Worm (Caenorhabditis elegans) whole organism, young adult: ENCODE data around the gene ZK813.5.

ENCODE experiments used
- B0261.1 ChIP-seq: sonication (generic microtip); optimal IDR thresholded peaks from 2 replicates; lab custom pipeline; 2016; ENCODE audit warnings: mild to moderate bottlenecking, missing genetic modification characterization, moderate library complexity, missing compliant biosample characterization
- C17E4.6 ChIP-seq: fragments of 200-800 bp; sonication (Bioruptor generic); IDR thresholded peaks from 2 replicates; pipeline ENCODE4 v1.3.6; 2022; ENCODE audit warnings: missing genetic modification reagents, missing genetic modification characterization, missing compliant biosample characterization
- F52B5.7 ChIP-seq: sonication (generic microtip); optimal IDR thresholded peaks from 2 replicates; lab custom pipeline; 2016; ENCODE audit warnings: mild to moderate bottlenecking, missing genetic modification characterization, missing compliant biosample characterization
- K11D2.4 ChIP-seq: fragments of 200-800 bp; sonication (Bioruptor generic); IDR thresholded peaks from 2 replicates; pipeline ENCODE4 v1.3.6; 2022; ENCODE audit warnings: missing genetic modification reagents, missing genetic modification characterization, missing compliant biosample characterization
- cebp-1 ChIP-seq, 2 experiments: fragments of 200-800 bp in 1 of 2; sonication (Bioruptor generic) in 1 of 2; sonication (generic microtip) in 1 of 2; IDR thresholded peaks in 1 of 2; optimal IDR thresholded peaks in 1 of 2; 2 replicates each; pipeline versions ENCODE4 v1.3.6 to Lab custom; 2017 to 2022; ENCODE audit warnings: missing compliant biosample characterization in 2 of 2, missing genetic modification characterization in 2 of 2, mild to moderate bottlenecking in 1 of 2, missing genetic modification reagents in 1 of 2, moderate library complexity in 1 of 2
- dpff-1 ChIP-seq: sonication (generic microtip); optimal IDR thresholded peaks from 2 replicates; lab custom pipeline; 2017; ENCODE audit warnings: mild to moderate bottlenecking, missing genetic modification characterization, missing compliant biosample characterization
- lin-54 ChIP-seq: fragments of 200-800 bp; sonication (Bioruptor generic); optimal IDR thresholded peaks from 2 replicates; lab custom pipeline; 2018; ENCODE audit warnings: mild to moderate bottlenecking, missing genetic modification characterization, missing compliant biosample characterization
- madf-6 ChIP-seq: fragments of 200-800 bp; sonication (Bioruptor generic); IDR thresholded peaks from 2 replicates; pipeline ENCODE4 v1.3.6; 2022; ENCODE audit warnings: missing genetic modification reagents, missing genetic modification characterization, missing compliant biosample characterization
- mes-4 ChIP-seq: sonication (generic microtip); optimal IDR thresholded peaks from 2 replicates; lab custom pipeline; 2016; ENCODE audit warnings: missing genotype, missing genetic modification characterization, missing compliant biosample characterization
- nfyb-1 ChIP-seq: fragments of 200-800 bp; sonication (Bioruptor generic); IDR thresholded peaks from 2 replicates; pipeline ENCODE4 v1.3.6; 2022; ENCODE audit warnings: missing genetic modification reagents, missing genetic modification characterization, missing compliant biosample characterization
- nhr-120 ChIP-seq: fragments of 200-800 bp; sonication (Bioruptor generic); IDR thresholded peaks from 2 replicates; pipeline ENCODE4 v1.3.6; 2022; ENCODE audit warnings: missing genetic modification characterization, missing compliant biosample characterization
- nhr-179 ChIP-seq: sonication (generic microtip); optimal IDR thresholded peaks from 2 replicates; lab custom pipeline; 2016; ENCODE audit warnings: mild to moderate bottlenecking, missing genetic modification characterization, missing compliant biosample characterization
- sdz-38 ChIP-seq: sonication (generic microtip); optimal IDR thresholded peaks from 2 replicates; lab custom pipeline; 2016; ENCODE audit warnings: missing genotype, missing genetic modification characterization, missing compliant biosample characterization
- sea-2 ChIP-seq: fragments of 200-800 bp; sonication (Bioruptor generic); IDR thresholded peaks from 2 replicates; pipeline ENCODE4 v1.3.6; 2022; ENCODE audit warnings: missing genetic modification characterization, missing compliant biosample characterization
- tlf-1 ChIP-seq: fragments of 200-800 bp; sonication (Bioruptor generic); optimal IDR thresholded peaks from 2 replicates; lab custom pipeline; 2018; ENCODE audit warnings: mild to moderate bottlenecking, missing genetic modification characterization, missing compliant biosample characterization
- ztf-22 ChIP-seq: fragments of 200-800 bp; sonication (Bioruptor generic); optimal IDR thresholded peaks from 2 replicates; lab custom pipeline; 2018; ENCODE audit warnings: mild to moderate bottlenecking, missing genetic modification characterization, moderate library complexity, missing compliant biosample characterization

The ZK813.5 gene

ce11 chrX:3400387-3400786, 50.6 kb downstream of the ZK813.5 start:
- TF ChIP-seq madf-6 (no peak), C17E4.6 (GFP tag; lab: Robert Waterston, UW) (no peak), lin-54 (GFP tag; lab: Kevin White, UChicago) (no peak), mes-4 (tag; lab: Kevin White, UChicago) (no peak), ztf-22 (GFP tag; lab: Kevin White, UChicago) (no peak), dpff-1 (tag; lab: Kevin White, UChicago) (no peak), sea-2 (no peak), sdz-38 (tag; lab: Kevin White, UChicago) (no peak), tlf-1 (no peak), nhr-120 (GFP tag; lab: Robert Waterston, UW) (no peak)

- TF ChIP-seq cebp-1 (GFP tag; IDR thresholded peaks at IDR 0.05; lab: Robert Waterston, UW) = no peak
- no peak for TF ChIP-seq cebp-1 (tag; optimal IDR thresholded peaks at IDR 0.05; lab: Kevin White, UChicago)
- TF ChIP-seq nhr-179 = no peak
- TF ChIP-seq B0261.1 = no peak
- TF ChIP-seq F52B5.7 (tag; lab: Kevin White, UChicago) = no peak
- TF ChIP-seq nfyb-1 = no peak
- TF ChIP-seq K11D2.4 (GFP tag; lab: Robert Waterston, UW) = no peak
Measured at ce11 chrX:3399917-3400316, 51.1 kb downstream of the ZK813.5 start, which contains the start of gene cht-1. cht-1 (minus strand) TSS chrX:3400017.
